Worm (Caenorhabditis elegans) whole organism, L4/young adult: Measurements from ENCODE around the gene ccpp-6.

Source experiments
- dao-5 ChIP-seq: sonication (generic microtip); optimal IDR thresholded peaks from 2 replicates; lab custom pipeline; 2016; ENCODE audit warnings: missing genotype, missing genetic modification characterization, moderate library complexity, missing compliant biosample characterization
- him-1 ChIP-seq: sonication (generic microtip); optimal IDR thresholded peaks from 2 replicates; lab custom pipeline; 2016; ENCODE audit warnings: missing genotype, missing genetic modification reagents, missing genetic modification characterization, missing compliant biosample characterization

ce11 chrII:5433069-5433468 lies 46.0 kb upstream of the ccpp-6 start, which contains the start of gene srx-114:
- TF ChIP-seq him-1 (tag; lab: Kevin White, UChicago) (no peak), dao-5 (tag; lab: Kevin White, UChicago) (no peak)
